Fruit fly (Drosophila melanogaster) whole organism, embryonic: ENCODE data around the gene CG13721.
A peak's percentile ranks its signal among the peaks of the same experiment; 100 is the strongest.

Experiments
- ATbp ChIP-seq: fragments of 200-800 bp; sonication (Bioruptor generic); optimal IDR thresholded peaks from 2 replicates; lab custom pipeline; 2017; ENCODE audit warnings: missing biosample characterization, mild to moderate bottlenecking, missing genetic modification characterization, missing genetic modification reagents
- Adf1 ChIP-seq: fragments of 200-800 bp; sonication (Bioruptor generic); IDR thresholded peaks from 2 replicates; pipeline ENCODE4 v1.3.6; 2022; ENCODE audit warnings: missing biosample characterization, missing genetic modification characterization
- Aef1 ChIP-seq: fragments of 200-800 bp; sonication (Bioruptor generic); IDR thresholded peaks from 3 replicates; pipeline ENCODE4 v1.3.6; 2022; ENCODE audit warnings: missing biosample characterization, missing genetic modification characterization
- Blimp-1 ChIP-seq: fragments of 200-800 bp; sonication (Bioruptor generic); optimal IDR thresholded peaks from 3 replicates; lab custom pipeline; 2018; ENCODE audit warnings: missing biosample characterization, missing genetic modification characterization, mild to moderate bottlenecking, moderate library complexity, missing genetic modification reagents
- CG10366 ChIP-seq: fragments of 200-800 bp; sonication (Bioruptor generic); IDR thresholded peaks from 2 replicates; pipeline ENCODE4 v1.3.6; 2022; ENCODE audit warnings: missing biosample characterization, missing genetic modification characterization
- CG10431 ChIP-seq: fragments of 200-800 bp; sonication (Bioruptor generic); optimal IDR thresholded peaks from 3 replicates; lab custom pipeline; 2018; ENCODE audit warnings: missing biosample characterization, mild to moderate bottlenecking, missing genetic modification characterization
- CG11398 ChIP-seq: fragments of 200-800 bp; sonication (Bioruptor generic); optimal IDR thresholded peaks from 2 replicates; lab custom pipeline; 2016; ENCODE audit warnings: missing biosample characterization, missing genetic modification characterization
- CG1233 ChIP-seq: fragments of 200-800 bp; sonication (Bioruptor generic); optimal IDR thresholded peaks from 4 replicates; lab custom pipeline; 2018; ENCODE audit warnings: missing biosample characterization, mild to moderate bottlenecking, missing genetic modification characterization
- CG14441 ChIP-seq: fragments of 200-800 bp; sonication (Bioruptor generic); IDR thresholded peaks from 2 replicates; pipeline ENCODE4 v1.3.6; 2022; ENCODE audit warnings: missing biosample characterization, missing genetic modification characterization
- CG15073 ChIP-seq: fragments of 200-800 bp; sonication (Bioruptor generic); optimal IDR thresholded peaks from 2 replicates; lab custom pipeline; 2016; ENCODE audit warnings: missing biosample characterization, missing genetic modification characterization
- CG15514 ChIP-seq: fragments of 200-800 bp; sonication (Bioruptor generic); optimal IDR thresholded peaks from 3 replicates; lab custom pipeline; 2017; ENCODE audit warnings: missing biosample characterization, missing genetic modification characterization, mild to moderate bottlenecking, moderate library complexity, missing genetic modification reagents
- CG1602 ChIP-seq: fragments of 200-800 bp; sonication (Bioruptor generic); optimal IDR thresholded peaks from 3 replicates; lab custom pipeline; 2016; ENCODE audit warnings: missing biosample characterization, missing genetic modification characterization
- CG18764 ChIP-seq: fragments of 200-800 bp; sonication (Bioruptor generic); optimal IDR thresholded peaks from 3 replicates; lab custom pipeline; 2016; ENCODE audit warnings: missing biosample characterization, missing genetic modification characterization
- CG2199 ChIP-seq: fragments of 200-800 bp; sonication (Bioruptor generic); IDR thresholded peaks from 3 replicates; pipeline ENCODE4 v1.3.6; 2022; ENCODE audit warnings: missing biosample characterization, missing genetic modification characterization
- CG30431 ChIP-seq: fragments of 200-800 bp; sonication (Bioruptor generic); optimal IDR thresholded peaks from 2 replicates; lab custom pipeline; 2017; ENCODE audit warnings: missing biosample characterization, missing genetic modification characterization
- CG4404 ChIP-seq: fragments of 200-800 bp; sonication (Bioruptor generic); IDR thresholded peaks from 2 replicates; pipeline ENCODE4 v1.3.6; 2022; ENCODE audit warnings: missing biosample characterization, missing genetic modification characterization
- CG7271 ChIP-seq: fragments of 200-800 bp; sonication (Bioruptor generic); optimal IDR thresholded peaks from 2 replicates; lab custom pipeline; 2018; ENCODE audit warnings: missing biosample characterization, mild to moderate bottlenecking, missing genetic modification characterization, moderate library complexity
- CG7372 ChIP-seq: fragments of 200-800 bp; sonication (Bioruptor generic); IDR thresholded peaks from 2 replicates; pipeline ENCODE4 v1.3.6; 2022; ENCODE audit warnings: missing biosample characterization, missing genetic modification characterization
- CG7987 ChIP-seq: fragments of 200-800 bp; sonication (Bioruptor generic); optimal IDR thresholded peaks from 2 replicates; lab custom pipeline; 2018; ENCODE audit warnings: missing biosample characterization, mild to moderate bottlenecking, missing genetic modification characterization, moderate library complexity
- CG8290 ChIP-seq, 3 experiments: fragments of 200-800 bp; sonication (Bioruptor generic); optimal IDR thresholded peaks; 2 replicates each; lab custom pipeline; 2016 to 2019; ENCODE audit warnings: missing biosample characterization in 3 of 3, missing genetic modification characterization in 3 of 3, mild to moderate bottlenecking in 2 of 3, moderate library complexity in 1 of 3
- CG8944 ChIP-seq: fragments of 200-800 bp; sonication (Bioruptor generic); optimal IDR thresholded peaks from 3 replicates; lab custom pipeline; 2016; ENCODE audit warnings: missing biosample characterization, missing genetic modification characterization
- CG9817 ChIP-seq: fragments of 200-800 bp; sonication (Bioruptor generic); optimal IDR thresholded peaks from 2 replicates; lab custom pipeline; 2018; ENCODE audit warnings: missing biosample characterization, mild to moderate bottlenecking, missing genetic modification characterization, moderate library complexity
- CoRest ChIP-seq: fragments of 200-800 bp; sonication (Bioruptor generic); optimal IDR thresholded peaks from 3 replicates; lab custom pipeline; 2018; ENCODE audit warnings: missing biosample characterization, mild to moderate bottlenecking, missing genetic modification characterization, moderate library complexity
- D ChIP-seq, 2 experiments: fragments of 200-800 bp in 1 of 2; fragments of >200 bp in 1 of 2; sonication (Bioruptor generic) in 1 of 2; optimal IDR thresholded peaks; 2 replicates in 1 of 2; 3 replicates in 1 of 2; lab custom pipeline; 2017; ENCODE audit warnings: mild to moderate bottlenecking in 1 of 2, missing biosample characterization in 1 of 2, missing genetic modification characterization in 1 of 2, missing genetic modification reagents in 1 of 2
- D19B ChIP-seq: fragments of 200-800 bp; sonication (Bioruptor generic); optimal IDR thresholded peaks from 2 replicates; lab custom pipeline; 2017; ENCODE audit warnings: missing biosample characterization, mild to moderate bottlenecking, missing genetic modification characterization
- Dll ChIP-seq: fragments of 200-800 bp; sonication (Bioruptor generic); IDR thresholded peaks from 4 replicates; pipeline ENCODE4 v1.3.6; 2022; ENCODE audit warnings: missing biosample characterization, missing genetic modification characterization; ENCODE audit not compliant: partially characterized antibody
- Jarid2 ChIP-seq: fragments of 200-800 bp; sonication (Bioruptor generic); optimal IDR thresholded peaks from 3 replicates; lab custom pipeline; 2017; ENCODE audit warnings: mild to moderate bottlenecking, missing biosample characterization, missing genetic modification reagents, missing genetic modification characterization
- Myb ChIP-seq: fragments of 200-800 bp; sonication (Bioruptor generic); optimal IDR thresholded peaks from 2 replicates; lab custom pipeline; 2016; ENCODE audit warnings: missing biosample characterization, missing genetic modification characterization
- Nf-YC ChIP-seq: fragments of 200-800 bp; optimal IDR thresholded peaks from 3 replicates; lab custom pipeline; 2019; ENCODE audit warnings: missing biosample characterization, mild to moderate bottlenecking, missing genetic modification characterization, moderate library complexity
- NfI ChIP-seq: fragments of 200-800 bp; sonication (Bioruptor generic); optimal IDR thresholded peaks from 3 replicates; lab custom pipeline; 2018; ENCODE audit warnings: missing biosample characterization, mild to moderate bottlenecking, missing genetic modification characterization, moderate library complexity
- Opbp ChIP-seq: fragments of 200-800 bp; sonication (Bioruptor generic); IDR thresholded peaks from 3 replicates; pipeline ENCODE4 v1.3.6; 2022; ENCODE audit warnings: missing biosample characterization, missing genetic modification characterization; ENCODE audit not compliant: partially characterized antibody
- Rx ChIP-seq: fragments of 200-800 bp; sonication (Bioruptor generic); IDR thresholded peaks from 2 replicates; pipeline ENCODE4 v1.3.6; 2022; ENCODE audit warnings: missing biosample characterization, missing genetic modification characterization
- Side ChIP-seq: fragments of 200-800 bp; sonication (Bioruptor generic); optimal IDR thresholded peaks from 2 replicates; lab custom pipeline; 2016; ENCODE audit warnings: missing biosample characterization, missing genetic modification characterization
- al ChIP-seq: fragments of 200-800 bp; sonication (Bioruptor generic); IDR thresholded peaks from 2 replicates; pipeline ENCODE4 v1.3.6; 2022; ENCODE audit warnings: missing biosample characterization, missing genetic modification characterization
- bbx ChIP-seq: fragments of 200-800 bp; sonication (Bioruptor generic); IDR thresholded peaks from 2 replicates; pipeline ENCODE4 v1.3.6; 2022; ENCODE audit warnings: missing biosample characterization, missing genetic modification characterization; ENCODE audit not compliant: partially characterized antibody
- cato ChIP-seq: fragments of 200-800 bp; sonication (Bioruptor generic); optimal IDR thresholded peaks from 2 replicates; lab custom pipeline; 2016; ENCODE audit warnings: missing biosample characterization, missing genetic modification characterization, borderline replicate concordance
- chif ChIP-seq, 2 experiments: fragments of 200-800 bp; sonication (Bioruptor generic); optimal IDR thresholded peaks; 3 replicates each; lab custom pipeline; 2016; ENCODE audit warnings: missing biosample characterization in 2 of 2, missing genetic modification characterization in 2 of 2
- chinmo ChIP-seq: fragments of 200-800 bp; sonication (Bioruptor generic); IDR thresholded peaks from 4 replicates; pipeline ENCODE4 v1.3.6; 2022; ENCODE audit warnings: missing biosample characterization, missing genetic modification characterization; ENCODE audit not compliant: partially characterized antibody
- crc ChIP-seq: fragments of 200-800 bp; sonication (Bioruptor generic); optimal IDR thresholded peaks from 2 replicates; lab custom pipeline; 2016; ENCODE audit warnings: missing biosample characterization, missing genetic modification characterization
- fd64A ChIP-seq: fragments of 200-800 bp; sonication (Bioruptor generic); optimal IDR thresholded peaks from 3 replicates; lab custom pipeline; 2018; ENCODE audit warnings: missing biosample characterization, mild to moderate bottlenecking, missing genetic modification characterization
- grau ChIP-seq: fragments of 200-800 bp; optimal IDR thresholded peaks from 3 replicates; lab custom pipeline; 2019; ENCODE audit warnings: missing biosample characterization, mild to moderate bottlenecking, missing genetic modification characterization, moderate library complexity
- gt ChIP-seq: fragments of 200-800 bp; sonication (Bioruptor generic); IDR thresholded peaks from 2 replicates; pipeline ENCODE4 v1.3.6; 2022; ENCODE audit warnings: missing biosample characterization, missing genetic modification characterization
- kah ChIP-seq: fragments of 200-800 bp; sonication (Bioruptor generic); optimal IDR thresholded peaks from 2 replicates; lab custom pipeline; 2018; ENCODE audit warnings: missing biosample characterization, mild to moderate bottlenecking, missing genetic modification characterization
- klu ChIP-seq: fragments of 200-800 bp; sonication (Bioruptor generic); IDR thresholded peaks from 2 replicates; pipeline ENCODE4 v1.3.6; 2022; ENCODE audit warnings: missing biosample characterization, missing genetic modification characterization
- lola ChIP-seq, 3 experiments: fragments of >200 bp in 2 of 3; fragments of 200-800 bp in 1 of 3; sonication (Bioruptor generic) in 1 of 3; optimal IDR thresholded peaks; 2 replicates each; lab custom pipeline; 2017 to 2019; ENCODE audit warnings: missing biosample characterization in 3 of 3, missing genetic modification characterization in 3 of 3, mild to moderate bottlenecking in 1 of 3, moderate library complexity in 1 of 3
- sc ChIP-seq, 3 experiments: fragments of >200 bp in 2 of 3; fragments of 200-800 bp in 1 of 3; sonication (Bioruptor generic) in 1 of 3; optimal IDR thresholded peaks; 2 replicates in 2 of 3; 3 replicates in 1 of 3; lab custom pipeline; 2017; ENCODE audit warnings: mild to moderate bottlenecking in 1 of 3, missing biosample characterization in 1 of 3, missing genetic modification characterization in 1 of 3, missing genetic modification reagents in 1 of 3
- shn ChIP-seq: fragments of 200-800 bp; sonication (Bioruptor generic); optimal IDR thresholded peaks from 3 replicates; lab custom pipeline; 2016; ENCODE audit warnings: missing biosample characterization, missing genetic modification characterization
- unc-4 ChIP-seq: fragments of 200-800 bp; sonication (Bioruptor generic); IDR thresholded peaks from 2 replicates; pipeline ENCODE4 v1.3.6; 2022; ENCODE audit warnings: missing biosample characterization, missing genetic modification characterization; ENCODE audit not compliant: partially characterized antibody

Gene CG13721

DNA sequence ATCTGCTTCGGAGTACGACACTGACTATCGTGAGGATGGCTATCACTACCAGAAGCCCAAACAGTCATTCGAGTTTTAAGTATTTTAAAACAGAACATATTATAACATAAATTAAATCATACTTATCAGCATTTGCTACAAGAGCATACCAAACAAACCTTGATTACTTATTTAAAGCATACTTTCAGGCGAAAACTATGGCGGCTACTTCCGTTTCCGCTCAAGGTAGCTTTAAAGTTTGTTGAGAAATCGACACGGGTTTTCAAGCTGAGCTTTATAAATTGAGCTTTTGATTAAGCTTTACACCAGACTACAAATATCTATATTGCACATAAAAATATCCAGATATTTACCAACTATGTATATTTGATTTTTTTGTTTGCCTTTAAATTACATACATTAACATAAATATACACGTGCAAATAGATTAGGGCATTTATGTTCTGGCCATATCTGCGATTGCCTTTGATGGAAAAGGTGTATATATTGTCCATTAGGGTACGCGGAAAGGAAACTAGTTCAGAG is 22.6 kb downstream of the CG13721 start (continued):
- TF ChIP-seq CG1233 (GFP tag; lab: Kevin White, UChicago): peak; percentile 93
- TF ChIP-seq bbx: no peak
- no peak for TF ChIP-seq chinmo (GFP tag; lab: Robert Waterston, UW)
- TF ChIP-seq fd64A (GFP tag; lab: Kevin White, UChicago): peak; percentile 90
- peak; percentile 25 for TF ChIP-seq CG30431 (GFP tag; lab: Kevin White, UChicago)
- TF ChIP-seq gt (GFP tag; lab: Robert Waterston, UW): no peak
- TF ChIP-seq ATbp (GFP tag; lab: Kevin White, UChicago): peak; percentile 92
- TF ChIP-seq CG4404 (GFP tag; lab: Robert Waterston, UW): no peak
- peak; percentile 73 for TF ChIP-seq Blimp-1
- TF ChIP-seq D19B (GFP tag; lab: Kevin White, UChicago): peak; percentile 61
- TF ChIP-seq Side (GFP tag; lab: Kevin White, UChicago): peak; percentile 74
- peak; percentile 42 for TF ChIP-seq Nf-YC
- no peak for TF ChIP-seq klu
- peak; percentile 98 for TF ChIP-seq CG7987 (GFP tag; lab: Kevin White, UChicago)
- no peak for TF ChIP-seq lola (GFP tag; optimal IDR thresholded peaks at IDR 0.05; lab: Kevin White, UChicago)
- no peak for TF ChIP-seq CG8290 (GFP tag; optimal IDR thresholded peaks at IDR 0.05; lab: Kevin White, UChicago)
- TF ChIP-seq CG8290 (tag; optimal IDR thresholded peaks at IDR 0.05; lab: Kevin White, UChicago): peak; percentile 55 to 81
- TF ChIP-seq CG9817 (tag; lab: Kevin White, UChicago): peak; percentile 50
- TF ChIP-seq CG14441: no peak
- peak; percentile 49 for TF ChIP-seq CoRest (tag; lab: Kevin White, UChicago)
- peak; percentile 26 for TF ChIP-seq shn (GFP tag; lab: Kevin White, UChicago)
- no peak for TF ChIP-seq al (GFP tag; lab: Robert Waterston, UW)
- TF ChIP-seq CG8944 (GFP tag; lab: Kevin White, UChicago): no peak
- peak; percentile 77 for TF ChIP-seq CG18764 (GFP tag; lab: Kevin White, UChicago)
- peak; percentile 56 for TF ChIP-seq cato (GFP tag; lab: Kevin White, UChicago)
- TF ChIP-seq grau: peak; percentile 69
- TF ChIP-seq Jarid2: peak; percentile 68
- TF ChIP-seq unc-4 (GFP tag; lab: Robert Waterston, UW): no peak
- peak; percentile 94 for TF ChIP-seq CG7271 (tag; lab: Kevin White, UChicago)
- no peak for TF ChIP-seq D (optimal IDR thresholded peaks at IDR 0.05; lab: Kevin White, UChicago)
- peak; percentile 73 for TF ChIP-seq D (GFP tag; optimal IDR thresholded peaks at IDR 0.05; lab: Kevin White, UChicago)
- TF ChIP-seq CG15514 (GFP tag; lab: Kevin White, UChicago): peak; percentile 92
- TF ChIP-seq CG1602: no peak
- TF ChIP-seq NfI (GFP tag; lab: Kevin White, UChicago): peak; percentile 95
- TF ChIP-seq CG2199 (GFP tag; lab: Robert Waterston, UW): no peak
- TF ChIP-seq Adf1 (GFP tag; lab: Robert Waterston, UW): no peak
- no peak for TF ChIP-seq sc (optimal IDR thresholded peaks at IDR 0.05; lab: Kevin White, UChicago)
- peak; percentile 66 for TF ChIP-seq sc (GFP tag; optimal IDR thresholded peaks at IDR 0.05; lab: Kevin White, UChicago)
- TF ChIP-seq Opbp (GFP tag; lab: Robert Waterston, UW): no peak
- peak; percentile 35 for TF ChIP-seq CG10366 (GFP tag; lab: Robert Waterston, UW)
- no peak; the same call in 1 of the 2 replicates for TF ChIP-seq CG7372 (GFP tag; lab: Robert Waterston, UW)
- TF ChIP-seq CG11398 (GFP tag; lab: Kevin White, UChicago): peak; percentile 74
- TF ChIP-seq Rx: peak; percentile 38
- TF ChIP-seq chif (GFP tag; optimal IDR thresholded peaks at IDR 0.05; lab: Kevin White, UChicago): peak; percentile 27 to 64
- TF ChIP-seq kah (GFP tag; lab: Kevin White, UChicago): peak; percentile 81
- TF ChIP-seq Dll (GFP tag; lab: Robert Waterston, UW): no peak
- no peak for TF ChIP-seq Aef1 (GFP tag; lab: Robert Waterston, UW)
- TF ChIP-seq Myb (GFP tag; lab: Kevin White, UChicago): no peak
- peak; percentile 36 for TF ChIP-seq crc
- TF ChIP-seq CG15073 (GFP tag; lab: Kevin White, UChicago): no peak
- TF ChIP-seq CG10431: peak; percentile 84
